Worm (Caenorhabditis elegans) whole organism, young adult: Measurements from ENCODE around the gene srx-18.
A peak's percentile ranks its signal among the peaks of the same experiment; 100 is the strongest.

ENCODE experiments used
- B0019.2 ChIP-seq: fragments of 200-800 bp; sonication (Bioruptor generic); conservative IDR thresholded peaks from 2 replicates; pipeline ENCODE4 v1.3.6; 2022; ENCODE audit warnings: missing genetic modification reagents, missing genetic modification characterization, missing compliant biosample characterization
- F23B12.7 ChIP-seq: sonication (generic microtip); optimal IDR thresholded peaks from 2 replicates; lab custom pipeline; 2017; ENCODE audit warnings: missing genetic modification characterization, mild to moderate bottlenecking, missing compliant biosample characterization, antibody characterized with exemption, moderate library complexity; ENCODE audit not compliant: insufficient read depth
- F33H1.4 ChIP-seq: fragments of 200-800 bp; sonication (Bioruptor generic); IDR thresholded peaks from 2 replicates; pipeline ENCODE4 v1.3.6; 2022; ENCODE audit warnings: missing genetic modification reagents, missing genetic modification characterization, missing compliant biosample characterization
- F39B2.1 ChIP-seq: fragments of 200-800 bp; sonication (Bioruptor generic); IDR thresholded peaks from 2 replicates; pipeline ENCODE4 v1.3.6; 2022; ENCODE audit warnings: missing genetic modification reagents, missing genetic modification characterization, missing compliant biosample characterization
- F57A8.1 ChIP-seq: fragments of 200-800 bp; sonication (Bioruptor generic); optimal IDR thresholded peaks from 2 replicates; lab custom pipeline; 2018; ENCODE audit warnings: mild to moderate bottlenecking, missing genetic modification characterization, moderate library complexity, missing compliant biosample characterization
- K11D2.4 ChIP-seq: fragments of 200-800 bp; sonication (Bioruptor generic); IDR thresholded peaks from 2 replicates; pipeline ENCODE4 v1.3.6; 2022; ENCODE audit warnings: missing genetic modification reagents, missing genetic modification characterization, missing compliant biosample characterization
- Y53F4B.3 ChIP-seq: fragments of 200-800 bp; sonication (Bioruptor generic); IDR thresholded peaks from 2 replicates; pipeline ENCODE4 v1.3.6; 2022; ENCODE audit warnings: missing genetic modification reagents, missing genetic modification characterization, missing compliant biosample characterization
- Y56A3A.18 ChIP-seq: fragments of 200-800 bp; sonication (Bioruptor generic); IDR thresholded peaks from 2 replicates; pipeline ENCODE4 v1.3.6; 2022; ENCODE audit warnings: missing genetic modification reagents, missing genetic modification characterization, missing compliant biosample characterization
- akir-1 ChIP-seq: fragments of 200-800 bp; sonication (Bioruptor generic); optimal IDR thresholded peaks from 2 replicates; lab custom pipeline; 2018; ENCODE audit warnings: mild to moderate bottlenecking, missing genetic modification characterization, moderate library complexity, missing compliant biosample characterization
- aptf-3 ChIP-seq: fragments of 200-800 bp; sonication (Bioruptor generic); IDR thresholded peaks from 2 replicates; pipeline ENCODE4 v1.3.6; 2022; ENCODE audit warnings: missing genetic modification characterization, missing compliant biosample characterization
- attf-6 ChIP-seq: fragments of 200-800 bp; sonication (Bioruptor generic); IDR thresholded peaks from 2 replicates; pipeline ENCODE4 v1.3.6; 2022; ENCODE audit warnings: missing genetic modification reagents, missing genetic modification characterization, missing compliant biosample characterization
- bed-2 ChIP-seq: fragments of 200-800 bp; sonication (Bioruptor generic); IDR thresholded peaks from 2 replicates; pipeline ENCODE4 v1.3.6; 2022; ENCODE audit warnings: missing genetic modification reagents, missing genetic modification characterization, missing compliant biosample characterization
- ceh-79 ChIP-seq: sonication (generic microtip); optimal IDR thresholded peaks from 2 replicates; lab custom pipeline; 2017; ENCODE audit warnings: mild to moderate bottlenecking, missing genetic modification characterization, missing compliant biosample characterization
- chd-7 ChIP-seq: sonication (generic microtip); optimal IDR thresholded peaks from 2 replicates; lab custom pipeline; 2016; ENCODE audit warnings: mild to moderate bottlenecking, missing genetic modification characterization, moderate library complexity, missing compliant biosample characterization
- dox-1 ChIP-seq: fragments of 200-800 bp; sonication (Bioruptor generic); IDR thresholded peaks from 2 replicates; pipeline ENCODE4 v1.3.6; 2022; ENCODE audit warnings: missing genetic modification reagents, missing genetic modification characterization, missing compliant biosample characterization
- egl-18 ChIP-seq: fragments of 200-800 bp; sonication (Bioruptor generic); IDR thresholded peaks from 2 replicates; pipeline ENCODE4 v1.3.6; 2022; ENCODE audit warnings: missing genetic modification reagents, missing genetic modification characterization, missing compliant biosample characterization
- egl-44 ChIP-seq: fragments of 200-800 bp; sonication (Bioruptor generic); IDR thresholded peaks from 2 replicates; pipeline ENCODE4 v1.3.6; 2022; ENCODE audit warnings: missing genetic modification reagents, missing genetic modification characterization, missing compliant biosample characterization
- ekl-4 ChIP-seq: fragments of 200-800 bp; sonication (Bioruptor generic); IDR thresholded peaks from 2 replicates; pipeline ENCODE4 v1.3.6; 2022; ENCODE audit warnings: missing genetic modification reagents, missing genetic modification characterization, missing compliant biosample characterization
- fkh-3 ChIP-seq: sonication (generic microtip); optimal IDR thresholded peaks from 2 replicates; lab custom pipeline; 2016; ENCODE audit warnings: mild to moderate bottlenecking, missing genetic modification characterization, missing compliant biosample characterization
- him-1 ChIP-seq: sonication (generic microtip); optimal IDR thresholded peaks from 2 replicates; lab custom pipeline; 2016; ENCODE audit warnings: missing genotype, missing genetic modification reagents, missing genetic modification characterization, missing compliant biosample characterization
- hlh-26 ChIP-seq: fragments of 200-800 bp; sonication (Bioruptor generic); conservative IDR thresholded peaks from 2 replicates; pipeline ENCODE4 v1.3.6; 2022; ENCODE audit warnings: missing genetic modification reagents, missing genetic modification characterization, missing compliant biosample characterization
- lag-1 ChIP-seq: fragments of 200-800 bp; sonication (Bioruptor generic); IDR thresholded peaks from 2 replicates; pipeline ENCODE4 v1.3.6; 2022; ENCODE audit warnings: missing genetic modification reagents, missing genetic modification characterization, missing compliant biosample characterization
- let-607 ChIP-seq, 2 experiments: fragments of 200-800 bp in 1 of 2; sonication (Bioruptor generic) in 1 of 2; sonication (generic microtip) in 1 of 2; optimal IDR thresholded peaks; 2 replicates each; lab custom pipeline; 2016 to 2018; ENCODE audit warnings: mild to moderate bottlenecking in 2 of 2, missing compliant biosample characterization in 2 of 2, missing genetic modification characterization in 2 of 2, moderate library complexity in 2 of 2, missing genotype in 1 of 2
- lin-35 ChIP-seq, 3 experiments: fragments of 150-350 bp in 2 of 3; sonication (generic microtip) in 1 of 3; optimal IDR thresholded peaks; 2 replicates each; lab custom pipeline; 2014 to 2018; ENCODE audit warnings: missing biosample characterization in 3 of 3, missing genetic modification characterization in 3 of 3, missing genetic modification reagents in 3 of 3
- madf-3 ChIP-seq: fragments of 200-800 bp; sonication (Bioruptor generic); IDR thresholded peaks from 2 replicates; pipeline ENCODE4 v1.3.6; 2022; ENCODE audit warnings: missing genetic modification reagents, missing genetic modification characterization, missing compliant biosample characterization
- madf-8 ChIP-seq: fragments of 200-800 bp; sonication (Bioruptor generic); conservative IDR thresholded peaks from 2 replicates; pipeline ENCODE4 v1.3.6; 2022; ENCODE audit warnings: missing genetic modification reagents, missing genetic modification characterization, missing compliant biosample characterization
- nhr-27 ChIP-seq: fragments of 200-800 bp; sonication (Bioruptor generic); optimal IDR thresholded peaks from 2 replicates; lab custom pipeline; 2018; ENCODE audit warnings: mild to moderate bottlenecking, missing genetic modification characterization, moderate library complexity, missing compliant biosample characterization
- nhr-90 ChIP-seq: sonication (generic microtip); optimal IDR thresholded peaks from 2 replicates; lab custom pipeline; 2016; ENCODE audit warnings: missing genotype, mild to moderate bottlenecking, missing genetic modification characterization, missing compliant biosample characterization
- pha-4 ChIP-seq: fragments of 150-350 bp; sonication (generic microtip); optimal IDR thresholded peaks from 2 replicates; lab custom pipeline; 2014; ENCODE audit warnings: missing biosample characterization, missing genetic modification reagents, missing genetic modification characterization
- rec-8 ChIP-seq, 2 experiments: sonication (generic microtip); optimal IDR thresholded peaks; 2 replicates each; lab custom pipeline; 2016; ENCODE audit warnings: mild to moderate bottlenecking in 2 of 2, missing genetic modification characterization in 2 of 2, missing genetic modification reagents in 2 of 2, missing genotype in 2 of 2, missing biosample characterization in 1 of 2, missing compliant biosample characterization in 1 of 2, moderate library complexity in 1 of 2
- snpc-1.3 ChIP-seq: sonication (generic microtip); optimal IDR thresholded peaks from 2 replicates; lab custom pipeline; 2017; ENCODE audit warnings: missing genetic modification characterization, mild to moderate bottlenecking, missing compliant biosample characterization, antibody characterized with exemption, moderate library complexity, missing genotype, missing genetic modification reagents; ENCODE audit not compliant: insufficient read depth
- snpc-3.4 ChIP-seq: sonication (generic microtip); optimal IDR thresholded peaks from 2 replicates; lab custom pipeline; 2017; ENCODE audit warnings: missing genetic modification characterization, mild to moderate bottlenecking, missing compliant biosample characterization, antibody characterized with exemption, moderate library complexity, missing genotype, missing genetic modification reagents
- sptf-2 ChIP-seq: fragments of 200-800 bp; sonication (Bioruptor generic); optimal IDR thresholded peaks from 2 replicates; lab custom pipeline; 2018; ENCODE audit warnings: mild to moderate bottlenecking, missing genetic modification characterization, missing compliant biosample characterization
- tbp1 ChIP-seq: fragments of 200-800 bp; sonication (Bioruptor generic); optimal IDR thresholded peaks from 2 replicates; lab custom pipeline; 2018; ENCODE audit warnings: mild to moderate bottlenecking, missing genetic modification characterization, missing compliant biosample characterization
- unc-130 ChIP-seq: sonication (generic microtip); optimal IDR thresholded peaks from 2 replicates; lab custom pipeline; 2016; ENCODE audit warnings: missing genetic modification reagents, missing genetic modification characterization, missing compliant biosample characterization
- ztf-28 ChIP-seq: fragments of 200-800 bp; sonication (Bioruptor generic); IDR thresholded peaks from 2 replicates; pipeline ENCODE4 v1.3.6; 2022; ENCODE audit warnings: missing genetic modification reagents, missing genetic modification characterization, missing compliant biosample characterization

srx-18 gene

DNA sequence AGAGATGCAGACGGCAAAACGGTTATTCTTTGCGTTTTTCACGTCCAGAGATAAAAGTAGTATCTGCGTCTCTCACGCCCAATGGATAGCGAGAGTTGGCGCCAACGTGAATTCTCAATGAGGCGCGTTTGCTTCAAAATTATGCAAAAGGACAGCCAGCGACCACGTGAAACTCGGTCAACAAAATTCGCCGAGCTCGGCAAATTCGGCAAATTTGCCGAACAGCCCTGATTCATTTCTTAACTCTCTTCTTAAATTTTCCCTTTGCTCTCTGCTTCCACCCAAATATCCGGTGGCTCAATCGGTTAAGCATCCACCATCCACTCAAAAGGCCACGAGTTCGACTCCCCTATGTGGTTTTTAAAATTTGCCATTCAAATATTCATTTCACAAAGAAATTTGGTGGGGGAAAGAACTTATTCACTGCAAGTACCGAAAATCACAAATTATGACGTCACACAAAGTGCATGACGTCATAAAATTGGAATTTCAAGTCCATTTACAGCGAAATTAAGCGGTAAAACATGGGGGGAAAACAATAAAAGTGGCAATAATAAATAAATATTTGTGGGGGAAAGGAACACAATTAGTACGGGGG, 46.8 kb upstream of the srx-18 start (continued):
- TF ChIP-seq attf-6 (GFP tag; lab: Robert Waterston, UW) (peak; percentile 65; the same call in 1 of the 2 replicates), bed-2 (GFP tag; lab: Robert Waterston, UW) (no peak), K11D2.4 (GFP tag; lab: Robert Waterston, UW) (no peak)

DNA sequence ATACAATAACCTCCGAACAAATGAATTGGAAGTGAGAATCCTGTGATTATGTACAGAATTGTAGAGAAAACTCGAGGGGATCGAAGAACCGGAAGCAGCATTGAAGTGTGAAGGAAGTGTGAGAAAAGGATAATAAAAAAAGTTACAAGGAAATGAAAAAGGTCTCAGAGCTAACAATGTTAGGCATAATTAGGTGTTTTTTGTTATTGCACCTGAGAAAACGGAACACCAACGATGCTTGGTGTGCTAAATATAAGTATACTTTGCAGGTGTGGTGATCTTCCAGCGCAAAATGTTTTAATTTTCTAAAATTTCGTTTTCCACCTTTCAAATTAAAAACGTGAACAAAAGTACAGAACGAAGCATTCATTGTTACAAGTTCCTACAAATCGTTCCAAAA, 45.4 kb upstream of the srx-18 start, which contains the start of gene srh-286:
srh-286 (minus strand) TSS at position 101 of the 400 bp plus-strand sequence.
- no peak for TF ChIP-seq fkh-3 (tag; lab: Kevin White, UChicago)
- no peak for TF ChIP-seq K11D2.4 (GFP tag; lab: Robert Waterston, UW)
- no peak for TF ChIP-seq bed-2 (GFP tag; lab: Robert Waterston, UW)
- no peak for TF ChIP-seq unc-130 (GFP tag; lab: Kevin White, UChicago)
- TF ChIP-seq lin-35 (GFP tag; optimal IDR thresholded peaks at IDR 0.05; lab: Kevin White, UChicago), result no peak
- TF ChIP-seq nhr-27, result no peak
- no peak for TF ChIP-seq madf-3 (GFP tag; lab: Robert Waterston, UW)
- no peak for TF ChIP-seq snpc-3.4 (tag; lab: Kevin White, UChicago)
- TF ChIP-seq chd-7 (tag; lab: Kevin White, UChicago), result no peak
- no peak for TF ChIP-seq F57A8.1 (GFP tag; lab: Kevin White, UChicago)
- TF ChIP-seq egl-44 (GFP tag; lab: Robert Waterston, UW), result no peak
- TF ChIP-seq akir-1 (GFP tag; lab: Kevin White, UChicago), result no peak
- TF ChIP-seq lag-1 (GFP tag; lab: Robert Waterston, UW), result no peak
- no peak for TF ChIP-seq egl-18 (GFP tag; lab: Robert Waterston, UW)
- no peak for TF ChIP-seq sptf-2 (GFP tag; lab: Kevin White, UChicago)
- TF ChIP-seq madf-8 (GFP tag; lab: Robert Waterston, UW), result no peak

DNA sequence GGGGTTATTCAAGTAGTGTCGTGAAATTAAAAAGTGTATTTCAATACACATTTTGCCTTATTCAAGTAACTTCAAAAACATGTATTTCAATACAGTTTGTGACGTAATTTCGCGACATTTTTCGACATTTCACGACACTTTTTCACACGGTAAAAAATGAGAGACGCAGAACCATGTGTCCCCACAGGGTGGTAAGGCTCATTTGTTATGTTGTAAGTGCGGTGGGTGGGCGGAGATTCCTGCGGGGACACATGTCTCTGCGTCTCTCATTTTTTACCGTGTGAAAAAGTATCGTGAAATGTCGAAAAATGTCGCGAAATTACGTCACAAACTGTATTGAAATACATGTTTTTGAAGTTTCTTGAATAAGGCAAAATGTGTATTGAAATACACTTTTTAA, 33.5 kb upstream of the srx-18 start:
- TF ChIP-seq F39B2.1 (GFP tag; lab: Robert Waterston, UW), result peak; percentile 98
- TF ChIP-seq, all 124 proteins: peak for 1; not testable (repeated sequence) for 123

DNA sequence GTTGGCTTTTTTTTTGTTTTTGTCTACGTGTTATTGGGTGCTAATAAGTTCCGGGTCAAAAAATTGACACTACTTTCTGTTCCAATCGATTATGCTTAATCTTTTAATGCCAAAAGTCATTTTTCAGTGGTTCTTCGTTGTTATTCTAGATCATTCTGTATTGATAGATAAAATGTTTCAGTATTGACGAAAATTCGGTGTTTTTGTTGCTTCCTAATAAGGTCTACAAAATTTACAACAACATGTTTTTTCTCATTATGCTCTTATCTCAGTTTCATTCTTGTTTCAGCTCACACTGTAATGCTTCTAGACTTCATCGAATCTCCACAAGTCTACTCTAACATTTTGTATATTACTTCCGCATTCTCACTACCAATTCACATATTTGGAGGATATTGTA, 32.7 kb upstream of the srx-18 start, which contains the start of gene srh-303:
srh-303 (plus strand) TSS at position 301 of the 400 bp plus-strand sequence.
- TF ChIP-seq nhr-90 (no peak), ceh-79 (no peak), hlh-26 (GFP tag; lab: Robert Waterston, UW) (no peak), aptf-3 (GFP tag; lab: Robert Waterston, UW) (no peak), pha-4 (tag; lab: Kevin White, UChicago) (no peak), ekl-4 (GFP tag; lab: Robert Waterston, UW) (no peak), attf-6 (GFP tag; lab: Robert Waterston, UW) (no peak), him-1 (tag; lab: Kevin White, UChicago) (no peak), B0019.2 (GFP tag; lab: Robert Waterston, UW) (no peak), Y56A3A.18 (no peak), Y53F4B.3 (GFP tag; lab: Robert Waterston, UW) (no peak)

DNA sequence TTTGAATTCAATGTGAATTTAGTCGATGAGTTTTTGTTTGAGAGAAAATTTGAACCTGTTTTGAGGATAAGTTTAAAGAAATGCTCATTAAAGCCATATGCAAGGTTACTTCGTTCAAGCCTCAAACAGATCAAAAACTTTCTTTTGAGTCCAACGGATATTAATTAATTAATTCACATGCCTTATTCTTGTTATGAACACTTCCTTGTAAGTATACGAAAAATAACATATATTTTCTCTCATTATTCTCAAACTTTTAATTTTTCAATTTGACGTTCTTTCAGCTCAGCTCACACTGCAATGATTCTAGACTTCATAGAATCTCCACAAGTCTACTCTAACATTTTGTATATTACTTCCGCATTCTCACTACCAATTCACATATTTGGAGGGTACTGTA, 29.6 kb upstream of the srx-18 start, which contains the start of gene srh-304:
srh-304 (plus strand) TSS at position 301 of the 400 bp plus-strand sequence.
- no peak for TF ChIP-seq let-607 (tag; optimal IDR thresholded peaks at IDR 0.05; lab: Kevin White, UChicago)
- TF ChIP-seq ztf-28 (GFP tag; lab: Robert Waterston, UW), result no peak
- no peak for TF ChIP-seq tbp1 (GFP tag; lab: Kevin White, UChicago)
- TF ChIP-seq dox-1 (GFP tag; lab: Robert Waterston, UW), result no peak
- TF ChIP-seq rec-8 (tag; optimal IDR thresholded peaks at IDR 0.05; lab: Kevin White, UChicago), result no peak
- TF ChIP-seq F23B12.7, result no peak
- TF ChIP-seq K11D2.4 (GFP tag; lab: Robert Waterston, UW), result no peak
- TF ChIP-seq F33H1.4 (GFP tag; lab: Robert Waterston, UW), result no peak
- TF ChIP-seq snpc-1.3, result no peak
